Worm (Caenorhabditis elegans): ENCODE results near the gene cnc-8.

Gene cnc-8

DNA sequence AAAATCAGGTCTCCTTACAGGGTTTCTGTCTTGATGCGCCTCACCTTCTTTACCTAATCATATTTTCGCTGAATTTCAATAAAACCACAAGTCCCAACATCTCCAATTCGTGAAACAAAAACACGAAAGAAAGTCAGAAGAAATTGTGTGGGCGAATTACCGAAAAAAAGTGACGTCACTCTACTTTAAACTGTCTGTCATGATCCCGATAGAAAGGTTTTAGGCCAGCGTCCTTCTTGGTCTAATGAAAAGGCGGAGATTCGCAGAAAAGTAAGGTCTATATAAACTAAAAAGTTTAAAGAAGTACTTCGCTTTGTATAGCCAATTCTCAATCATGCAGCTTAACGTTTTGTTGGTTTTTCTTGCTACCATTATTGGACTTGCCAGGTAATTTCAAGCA, at the start of gene cnc-8:
Gene cnc-8 (plus strand): TSS at position 307 of the 400 bp plus-strand sequence.
- no peak for TF ChIP-seq fos-1 (tag; optimal IDR thresholded peaks at IDR 0.05)
- no peak for TF ChIP-seq nhr-28 (tag; optimal IDR thresholded peaks at IDR 0.05)
- TF ChIP-seq skn-1 (tag; optimal IDR thresholded peaks at IDR 0.05) = no peak
- TF ChIP-seq lin-39 (tag; optimal IDR thresholded peaks at IDR 0.05) = no peak
- TF ChIP-seq nhr-25 (tag; optimal IDR thresholded peaks at IDR 0.05) = peak; percentile 56
- no peak for TF ChIP-seq egl-27 (tag; optimal IDR thresholded peaks at IDR 0.05)
- TF ChIP-seq lin-15B (tag; optimal IDR thresholded peaks at IDR 0.05) = no peak
- no peak for TF ChIP-seq sea-2 (GFP tag; optimal IDR thresholded peaks at IDR 0.05)
- TF ChIP-seq ZK546.5 (tag; optimal IDR thresholded peaks at IDR 0.05) = no peak
- no peak for TF ChIP-seq pha-4 (tag; optimal IDR thresholded peaks at IDR 0.05)
- TF ChIP-seq elt-1 (tag; optimal IDR thresholded peaks at IDR 0.05) = no peak
- TF ChIP-seq elt-3 (tag; optimal IDR thresholded peaks at IDR 0.05) = no peak
- TF ChIP-seq nhr-23 (tag; optimal IDR thresholded peaks at IDR 0.05) = peak; percentile 69
- TF ChIP-seq zag-1 (tag; optimal IDR thresholded peaks at IDR 0.05) = no peak
- no peak for TF ChIP-seq nhr-11 (tag; optimal IDR thresholded peaks at IDR 0.05)
- TF ChIP-seq nhr-43 (tag; optimal IDR thresholded peaks at IDR 0.05; ENCODE audit: poor library complexity, severe bottlenecking) = peak; percentile 6
- no peak for TF ChIP-seq unc-39 (tag; optimal IDR thresholded peaks at IDR 0.05)
- TF ChIP-seq fkh-10 (GFP tag; optimal IDR thresholded peaks at IDR 0.05) = no peak
- no peak for TF ChIP-seq nhr-12 (tag; optimal IDR thresholded peaks at IDR 0.05)
- TF ChIP-seq aly-2 (tag; optimal IDR thresholded peaks at IDR 0.05) = no peak

- TF ChIP-seq mdl-1 (tag; optimal IDR thresholded peaks at IDR 0.05) (no peak), ceh-9 (tag; optimal IDR thresholded peaks at IDR 0.05) (no peak), elt-2 (tag; optimal IDR thresholded peaks at IDR 0.05) (no peak), egl-27 (tag; optimal IDR thresholded peaks at IDR 0.05) (no peak), aly-2 (tag; optimal IDR thresholded peaks at IDR 0.05) (no peak), nhr-12 (tag; optimal IDR thresholded peaks at IDR 0.05) (no peak), elt-1 (tag; optimal IDR thresholded peaks at IDR 0.05) (no peak), R02D3.7 (tag; optimal IDR thresholded peaks at IDR 0.05) (no peak), nfya-1 (tag; optimal IDR thresholded peaks at IDR 0.05; ENCODE audit: insufficient read depth) (no peak), hmg-11 (tag; optimal IDR thresholded peaks at IDR 0.05) (no peak), nhr-67 (tag; optimal IDR thresholded peaks at IDR 0.05) (no peak), lin-15B (tag; optimal IDR thresholded peaks at IDR 0.05) (no peak), fkh-2 (tag; optimal IDR thresholded peaks at IDR 0.05) (no peak), nhr-43 (tag; optimal IDR thresholded peaks at IDR 0.05; ENCODE audit: poor library complexity, severe bottlenecking) (no peak)
These were observed 46.4 kb upstream of the cnc-8 start, which contains the start of gene C32A9.1 for ce11 chrX:10260035-10260434. Gene C32A9.1 (minus strand): TSS chrX:10260135.

- TF ChIP-seq nhr-43 (tag; optimal IDR thresholded peaks at IDR 0.05; ENCODE audit: poor library complexity, severe bottlenecking) = no peak
- no peak for TF ChIP-seq ceh-82 (tag; optimal IDR thresholded peaks at IDR 0.05)
- no peak for TF ChIP-seq sea-2 (GFP tag; optimal IDR thresholded peaks at IDR 0.05)
These were observed 44.1 kb upstream of the cnc-8 start for ce11 chrX:10262299-10262698.

DNA sequence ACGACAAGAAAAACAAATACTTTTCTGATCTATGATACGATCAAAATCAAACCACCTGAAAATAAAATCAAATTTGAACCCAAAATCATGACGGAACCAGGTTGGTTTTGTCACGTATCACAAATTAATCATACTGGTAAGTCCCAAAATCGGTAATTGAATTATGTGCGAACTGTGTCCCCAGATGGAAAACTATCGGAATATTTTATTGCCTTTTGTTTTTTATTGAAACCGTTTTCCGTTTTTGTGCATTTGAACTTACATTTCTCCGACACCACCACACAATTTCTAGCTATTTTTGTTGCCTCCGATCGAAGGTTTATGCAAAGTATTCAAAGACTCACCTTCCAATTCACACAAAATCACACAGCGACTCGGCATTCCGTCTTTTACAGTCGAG, 33.0 kb upstream of the cnc-8 start, which contains the start of gene F41E7.2:
Gene F41E7.2 (plus strand): TSS at position 301 of the 400 bp plus-strand sequence.
- no peak for TF ChIP-seq fos-1 (tag; optimal IDR thresholded peaks at IDR 0.05)
- no peak for TF ChIP-seq ceh-16 (tag; optimal IDR thresholded peaks at IDR 0.05)
- no peak for TF ChIP-seq elt-1 (tag; optimal IDR thresholded peaks at IDR 0.05)
- TF ChIP-seq fkh-2 (tag; optimal IDR thresholded peaks at IDR 0.05) = no peak
- TF ChIP-seq elt-2 (tag; optimal IDR thresholded peaks at IDR 0.05) = no peak
- no peak for TF ChIP-seq snpc-4 (tag; optimal IDR thresholded peaks at IDR 0.05)
- no peak for TF ChIP-seq nhr-77 (tag; optimal IDR thresholded peaks at IDR 0.05)
- TF ChIP-seq nhr-12 (tag; optimal IDR thresholded peaks at IDR 0.05) = no peak
- no peak for TF ChIP-seq pha-4 (tag; optimal IDR thresholded peaks at IDR 0.05)
- no peak for TF ChIP-seq nhr-237 (tag; optimal IDR thresholded peaks at IDR 0.05)
- no peak for TF ChIP-seq ztf-4 (tag; optimal IDR thresholded peaks at IDR 0.05)
- no peak for TF ChIP-seq egl-5 (tag; optimal IDR thresholded peaks at IDR 0.05)
- TF ChIP-seq jun-1 (tag; optimal IDR thresholded peaks at IDR 0.05) = no peak
- TF ChIP-seq nhr-43 (tag; optimal IDR thresholded peaks at IDR 0.05; ENCODE audit: poor library complexity, severe bottlenecking) = no peak
- no peak for TF ChIP-seq unc-62 (GFP tag; optimal IDR thresholded peaks at IDR 0.05)
- no peak for TF ChIP-seq unc-39 (tag; optimal IDR thresholded peaks at IDR 0.05)
- no peak for TF ChIP-seq ztf-11 (tag; optimal IDR thresholded peaks at IDR 0.05)
- TF ChIP-seq ceh-82 (tag; optimal IDR thresholded peaks at IDR 0.05) = no peak
